Fruit fly (Drosophila melanogaster) ovary, adult (tissue): ENCODE data around the gene CG2124.
"Not testable (repeated sequence)": the region's sequence is repeated elsewhere in the genome, so short reads cannot be mapped to it uniquely, and the experiment has no call there.

Source experiments
- CG17801 ChIP-seq: fragments of 200-800 bp; optimal IDR thresholded peaks from 2 replicates; lab custom pipeline; 2019; ENCODE audit warnings: missing biosample characterization, mild to moderate bottlenecking, missing genetic modification characterization, moderate library complexity; ENCODE audit not compliant: partially characterized antibody

Gene CG2124

DNA sequence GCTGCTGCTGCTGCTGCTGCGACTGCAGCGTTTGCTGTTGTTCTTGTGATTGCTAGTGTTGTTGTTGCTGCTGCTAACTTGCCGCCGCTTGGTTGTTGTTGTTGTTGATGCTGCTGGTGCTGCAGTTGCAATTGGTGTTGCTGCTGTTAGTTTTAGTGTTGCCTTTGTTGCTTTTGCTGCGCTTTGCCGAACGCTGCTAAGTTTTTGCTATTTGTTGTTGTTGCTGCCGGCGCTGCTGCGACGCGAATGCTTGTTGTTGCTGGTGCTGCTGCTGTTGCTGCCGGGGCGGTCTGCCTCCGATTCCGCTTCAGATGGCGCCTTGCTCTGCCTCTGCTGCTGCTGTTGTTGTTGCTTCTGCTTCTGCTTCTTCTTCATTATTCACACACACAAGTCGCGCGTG lies 22.6 kb downstream of the CG2124 start:
- no peak for TF ChIP-seq CG17801 (GFP tag; lab: Kevin White, UChicago)

- TF ChIP-seq CG17801 (GFP tag; lab: Kevin White, UChicago): no peak
Observed at dm6 chrX:10620144-10621005, 24.5 kb downstream of the CG2124 start, which contains the start of gene CG43347. CG43347 (minus strand) TSS chrX:10620190.

DNA sequence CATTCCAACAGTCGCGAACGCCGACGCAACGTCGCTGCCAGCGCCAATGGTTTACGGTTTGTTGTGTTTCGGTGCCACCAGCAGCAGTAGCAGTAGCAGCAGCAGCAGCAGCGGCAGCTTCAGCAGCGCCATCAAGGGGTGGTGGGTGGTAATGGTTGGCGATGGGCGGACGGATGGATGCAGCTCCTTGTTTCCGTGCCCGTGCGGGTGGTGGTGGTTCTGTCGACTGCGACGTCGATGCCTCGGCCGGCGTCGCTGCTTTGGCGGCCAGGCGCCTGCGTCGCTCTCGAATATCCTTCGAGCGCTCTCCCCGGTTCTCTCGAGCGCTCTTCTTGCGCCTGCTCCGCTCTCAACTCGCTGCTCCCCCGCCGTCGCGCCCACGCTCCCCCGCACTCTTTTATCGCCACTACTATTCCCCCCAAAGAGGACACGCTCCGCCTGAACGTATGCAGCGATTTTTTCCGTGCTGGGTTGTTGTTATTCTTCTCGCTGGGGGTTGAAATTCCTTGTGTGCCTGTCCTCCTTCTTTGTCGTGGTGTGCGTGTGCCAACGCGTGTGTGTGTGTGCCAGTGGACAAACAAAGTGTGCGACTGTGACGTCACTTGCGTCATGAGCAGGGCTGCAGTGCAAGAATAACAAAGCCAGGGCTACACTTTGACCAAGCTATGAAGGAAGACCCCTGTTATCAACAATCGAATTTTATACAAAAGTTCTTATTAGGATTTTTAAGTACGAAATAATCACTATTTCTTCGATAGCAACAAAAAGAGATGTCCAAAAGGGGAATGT lies 25.5 kb downstream of the CG2124 start:
- TF ChIP-seq CG17801 (GFP tag; lab: Kevin White, UChicago): no peak

- not testable (repeated sequence) for TF ChIP-seq CG17801 (GFP tag; lab: Kevin White, UChicago)
Observed at dm6 chrX:10623125-10623524, 27.2 kb downstream of the CG2124 start, which contains the start of gene Rab9Db. Rab9Db (minus strand) TSS chrX:10623225.

dm6 chrX:10627062-10627756 lies 31.3 kb downstream of the CG2124 start, which contains the start of the genes CG9806 and X11Lbeta:
CG9806 (minus strand) TSS chrX:10627112.
X11Lbeta (plus strand) TSS chrX:10627737.
- TF ChIP-seq CG17801 (GFP tag; lab: Kevin White, UChicago): no peak

dm6 chrX:10628874-10629273 lies 33.0 kb downstream of the CG2124 start:
- TF ChIP-seq CG17801 (GFP tag; lab: Kevin White, UChicago): no peak

DNA sequence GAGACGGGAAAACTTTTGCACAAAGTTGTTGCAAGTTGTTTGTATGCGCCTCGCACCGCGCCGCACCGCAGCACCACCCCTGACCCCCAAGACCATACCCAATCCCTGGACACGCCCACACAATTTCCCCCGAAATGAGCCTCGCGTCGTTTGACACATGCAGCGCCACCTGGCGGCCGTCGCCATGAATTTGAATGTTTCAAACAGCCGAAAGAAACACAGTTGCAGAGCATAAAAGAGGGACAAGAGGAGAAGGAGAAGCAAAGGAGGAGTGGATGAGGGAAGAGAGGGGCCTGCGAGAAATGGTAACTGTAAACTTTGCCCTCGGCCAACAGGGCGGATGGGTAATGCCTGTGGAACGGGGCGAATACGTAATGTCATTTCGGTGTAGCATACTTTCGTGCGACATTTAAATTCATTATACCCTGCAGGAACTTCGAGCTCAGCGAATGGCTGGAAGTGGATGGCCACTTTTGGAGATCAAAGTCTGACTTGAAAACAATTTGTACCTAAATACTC lies 46.4 kb downstream of the CG2124 start:
- no peak for TF ChIP-seq CG17801 (GFP tag; lab: Kevin White, UChicago)
